Fruit fly (Drosophila melanogaster) whole organism, wandering third instar larva: ENCODE results near the gene CG42832.

ENCODE experiments used
- Abd-B ChIP-seq: fragments of >200 bp; optimal IDR thresholded peaks from 2 replicates; lab custom pipeline; 2017; ENCODE audit warnings: missing biosample characterization, missing genetic modification characterization
- CG32264 ChIP-seq: fragments of 200-800 bp; sonication (Bioruptor generic); optimal IDR thresholded peaks from 2 replicates; lab custom pipeline; 2016; ENCODE audit warnings: missing biosample characterization, missing genetic modification characterization
- CG9705 ChIP-seq: fragments of 200-800 bp; sonication (Bioruptor generic); optimal IDR thresholded peaks from 2 replicates; lab custom pipeline; 2018; ENCODE audit warnings: missing biosample characterization, mild to moderate bottlenecking, missing genetic modification characterization
- CrebA ChIP-seq: fragments of 200-800 bp; sonication (Bioruptor generic); optimal IDR thresholded peaks from 2 replicates; lab custom pipeline; 2016; ENCODE audit warnings: missing biosample characterization, mild to moderate bottlenecking, missing genetic modification characterization, borderline replicate concordance
- Dfd ChIP-seq: fragments of >200 bp; optimal IDR thresholded peaks from 2 replicates; lab custom pipeline; 2017; ENCODE audit warnings: missing biosample characterization, missing genetic modification characterization
- Dif ChIP-seq: fragments of 200-275, 200-300 bp; sonication (Bioruptor generic); optimal IDR thresholded peaks from 2 replicates; lab custom pipeline; 2018; ENCODE audit warnings: missing biosample characterization, missing genetic modification characterization; ENCODE audit not compliant: partially characterized antibody
- GATAd ChIP-seq: sonication (Bioruptor generic); optimal IDR thresholded peaks from 2 replicates; lab custom pipeline; 2016; ENCODE audit warnings: missing biosample characterization, missing genetic modification characterization
- HLH106 ChIP-seq: fragments of 200-800 bp; optimal IDR thresholded peaks from 3 replicates; lab custom pipeline; 2019; ENCODE audit warnings: missing biosample characterization, mild to moderate bottlenecking, missing genetic modification characterization, moderate library complexity
- Hnf4 ChIP-seq: fragments of 200-800 bp; sonication (Bioruptor generic); optimal IDR thresholded peaks from 2 replicates; lab custom pipeline; 2016; ENCODE audit warnings: missing biosample characterization, mild to moderate bottlenecking, missing genetic modification characterization
- Hr78 ChIP-seq: fragments of >200 bp; optimal IDR thresholded peaks from 2 replicates; lab custom pipeline; 2017; ENCODE audit warnings: missing biosample characterization, missing genetic modification characterization
- Hr83 ChIP-seq: fragments of 200-300 bp; sonication (Bioruptor generic); optimal IDR thresholded peaks from 2 replicates; lab custom pipeline; 2016; ENCODE audit warnings: missing biosample characterization, mild to moderate bottlenecking, missing genetic modification characterization, moderate library complexity; ENCODE audit not compliant: poor library complexity, severe bottlenecking
- Jra ChIP-seq: sonication (Bioruptor generic); optimal IDR thresholded peaks from 2 replicates; lab custom pipeline; 2016; ENCODE audit warnings: missing biosample characterization, missing genetic modification characterization
- Mio ChIP-seq: sonication (Bioruptor generic); optimal IDR thresholded peaks from 2 replicates; lab custom pipeline; 2016; ENCODE audit warnings: missing biosample characterization, missing genetic modification characterization
- Myc ChIP-seq: fragments of >200 bp; optimal IDR thresholded peaks from 2 replicates; lab custom pipeline; 2017
- N ChIP-seq: fragments of >200 bp; optimal IDR thresholded peaks from 2 replicates; lab custom pipeline; 2018; ENCODE audit warnings: missing biosample characterization, missing external identifiers, missing genetic modification characterization
- OdsH ChIP-seq: fragments of 200-800 bp; sonication (Bioruptor generic); optimal IDR thresholded peaks from 2 replicates; lab custom pipeline; 2016; ENCODE audit warnings: missing biosample characterization, mild to moderate bottlenecking, missing genetic modification characterization
- Rel ChIP-seq, 2 experiments: fragments of 200-800 bp; sonication (Bioruptor generic) in 1 of 2; optimal IDR thresholded peaks; 2 replicates in 1 of 2; 3 replicates in 1 of 2; lab custom pipeline; 2016 to 2019; ENCODE audit warnings: mild to moderate bottlenecking in 2 of 2, missing biosample characterization in 2 of 2, missing genetic modification characterization in 2 of 2, moderate library complexity in 1 of 2
- Sp1 ChIP-seq: fragments of 200-800 bp; sonication (Bioruptor generic); optimal IDR thresholded peaks from 3 replicates; lab custom pipeline; 2019; ENCODE audit warnings: missing biosample characterization, mild to moderate bottlenecking, missing genetic modification characterization, moderate library complexity
- Vsx2 ChIP-seq: fragments of 200-300, 225-300 bp; sonication (Bioruptor generic); optimal IDR thresholded peaks from 2 replicates; lab custom pipeline; 2018; ENCODE audit warnings: missing biosample characterization, missing genetic modification characterization; ENCODE audit not compliant: partially characterized antibody
- br ChIP-seq: fragments of 200-800 bp; sonication (Bioruptor generic); optimal IDR thresholded peaks from 2 replicates; lab custom pipeline; 2016; ENCODE audit warnings: missing biosample characterization, missing genetic modification characterization
- brk ChIP-seq: fragments of 200-800 bp; sonication (Bioruptor generic); optimal IDR thresholded peaks from 2 replicates; lab custom pipeline; 2016; ENCODE audit warnings: missing biosample characterization, mild to moderate bottlenecking, missing genetic modification characterization
- dl ChIP-seq, 2 experiments: fragments of 175-275, 200-275 bp in 1 of 2; fragments of 200-275 bp in 1 of 2; sonication (Bioruptor generic); optimal IDR thresholded peaks; lab custom pipeline; 2018; ENCODE audit warnings: mild to moderate bottlenecking in 2 of 2, missing biosample characterization in 2 of 2, missing genetic modification characterization in 2 of 2, moderate library complexity in 2 of 2; ENCODE audit not compliant: partially characterized antibody in 2 of 2, insufficient read depth in 1 of 2
- dmrt93B ChIP-seq: fragments of 200-800 bp; sonication (Bioruptor generic); optimal IDR thresholded peaks from 2 replicates; lab custom pipeline; 2018; ENCODE audit warnings: missing biosample characterization, mild to moderate bottlenecking, missing genetic modification characterization
- dsf ChIP-seq: sonication (Bioruptor generic); optimal IDR thresholded peaks from 2 replicates; lab custom pipeline; 2016; ENCODE audit warnings: missing biosample characterization, missing genetic modification characterization, borderline replicate concordance
- ey ChIP-seq: fragments of 200-800 bp; sonication (Bioruptor generic); optimal IDR thresholded peaks from 2 replicates; lab custom pipeline; 2016; ENCODE audit warnings: missing biosample characterization, missing genetic modification characterization
- foxo ChIP-seq, 2 experiments: fragments of 200-800 bp; sonication (Bioruptor generic); optimal IDR thresholded peaks; 2 replicates in 1 of 2; 3 replicates in 1 of 2; lab custom pipeline; 2016 to 2017; ENCODE audit warnings: missing biosample characterization in 2 of 2, missing genetic modification characterization in 2 of 2
- fru ChIP-seq: fragments of 200-800 bp; sonication (Bioruptor generic); optimal IDR thresholded peaks from 3 replicates; lab custom pipeline; 2016; ENCODE audit warnings: missing biosample characterization, mild to moderate bottlenecking, missing genetic modification characterization
- h ChIP-seq: fragments of 200-800 bp; sonication (Bioruptor generic); optimal IDR thresholded peaks from 3 replicates; lab custom pipeline; 2016; ENCODE audit warnings: missing biosample characterization, mild to moderate bottlenecking, missing genetic modification characterization
- jim ChIP-seq: fragments of 175-275, 200-325 bp; sonication (Bioruptor generic); optimal IDR thresholded peaks from 2 replicates; lab custom pipeline; 2016; ENCODE audit warnings: missing biosample characterization, mild to moderate bottlenecking, missing genetic modification characterization
- lola ChIP-seq: fragments of >200 bp; optimal IDR thresholded peaks from 2 replicates; lab custom pipeline; 2017; ENCODE audit warnings: missing biosample characterization, missing genetic modification characterization
- pan ChIP-seq: fragments of >200 bp; optimal IDR thresholded peaks from 2 replicates; lab custom pipeline; 2017
- psq ChIP-seq: fragments of 200-800 bp; sonication (Bioruptor generic); optimal IDR thresholded peaks from 3 replicates; lab custom pipeline; 2017; ENCODE audit warnings: missing biosample characterization, mild to moderate bottlenecking, missing genetic modification characterization, moderate library complexity
- rgr ChIP-seq: fragments of 200-800 bp; sonication (Bioruptor generic); optimal IDR thresholded peaks from 3 replicates; lab custom pipeline; 2016; ENCODE audit warnings: missing biosample characterization, mild to moderate bottlenecking, missing genetic modification characterization
- sage ChIP-seq: fragments of 200-800 bp; sonication (Bioruptor generic); optimal IDR thresholded peaks from 2 replicates; lab custom pipeline; 2016; ENCODE audit warnings: missing biosample characterization, mild to moderate bottlenecking, missing genetic modification characterization
- sv ChIP-seq: fragments of 200-800 bp; sonication (Bioruptor generic); optimal IDR thresholded peaks from 3 replicates; lab custom pipeline; 2016; ENCODE audit warnings: missing biosample characterization, missing genetic modification characterization
- tai ChIP-seq: sonication (Bioruptor generic); optimal IDR thresholded peaks from 2 replicates; lab custom pipeline; 2016; ENCODE audit warnings: missing biosample characterization, missing genetic modification characterization
- usp ChIP-seq: fragments of >200 bp; optimal IDR thresholded peaks from 2 replicates; lab custom pipeline; 2017; ENCODE audit warnings: missing biosample characterization, missing genetic modification characterization
- woc ChIP-seq: sonication (Bioruptor generic); optimal IDR thresholded peaks from 2 replicates; lab custom pipeline; 2016; ENCODE audit warnings: missing biosample characterization, mild to moderate bottlenecking, missing genetic modification characterization

CG42832 gene

DNA sequence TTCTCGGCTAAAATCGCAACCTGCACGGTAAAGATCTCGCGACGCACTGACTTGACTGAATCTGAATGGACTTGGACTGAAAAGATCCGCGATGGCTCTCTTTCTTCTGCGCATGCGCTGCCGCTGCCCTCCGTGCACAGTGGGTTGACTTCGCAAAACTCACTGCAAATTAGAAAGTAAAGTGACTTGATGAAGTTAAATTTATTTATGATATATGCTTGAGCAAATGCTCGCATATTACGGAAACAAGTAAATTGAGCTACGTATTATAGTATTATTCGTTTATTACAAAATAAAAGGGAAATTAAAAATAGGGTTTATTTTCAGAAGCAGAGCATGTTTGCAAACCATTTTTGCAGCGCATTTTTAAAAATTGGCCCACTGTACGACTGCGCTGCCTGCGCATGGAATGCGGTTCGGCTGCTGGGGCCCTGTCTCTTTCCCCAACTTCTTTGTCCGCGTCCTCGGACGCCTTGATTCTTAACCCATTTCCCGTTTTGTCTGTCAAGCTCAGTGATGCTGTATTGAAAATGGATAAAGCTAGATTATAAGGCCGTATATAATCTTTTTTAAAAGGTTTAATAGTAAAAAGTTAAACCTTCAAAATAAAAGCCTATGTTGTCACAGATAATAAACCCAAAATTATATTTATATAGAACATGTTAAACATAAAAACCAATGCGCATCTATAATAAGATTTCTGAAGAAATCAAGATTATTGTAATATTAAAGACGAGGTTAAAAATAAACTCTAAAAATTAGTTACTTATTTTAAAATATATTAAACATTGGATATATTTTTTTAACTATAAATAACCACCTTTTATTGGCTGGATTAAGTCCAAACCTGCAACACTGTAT, 22.0 kb upstream of the CG42832 start, which contains the start of gene rt:
rt (minus strand) TSS at position 51 of the 861 bp plus-strand sequence.
- no peak for TF ChIP-seq dsf (GFP tag; lab: Kevin White, UChicago)
- no peak for TF ChIP-seq Jra (GFP tag; lab: Kevin White, UChicago)
- no peak for TF ChIP-seq lola (GFP tag; lab: Kevin White, UChicago)
- no peak for TF ChIP-seq CrebA (GFP tag; lab: Kevin White, UChicago)
- TF ChIP-seq Rel (GFP tag; optimal IDR thresholded peaks at IDR 0.05; lab: Kevin White, UChicago), result no peak
- peak; percentile 31 for TF ChIP-seq Rel (tag; optimal IDR thresholded peaks at IDR 0.05; lab: Kevin White, UChicago)
- peak; percentile 75 for TF ChIP-seq Sp1
- TF ChIP-seq Hr78 (GFP tag; lab: Kevin White, UChicago), result no peak
- TF ChIP-seq GATAd (GFP tag; lab: Kevin White, UChicago), result no peak
- no peak for TF ChIP-seq jim (GFP tag; lab: Kevin White, UChicago)
- peak; percentile 6 for TF ChIP-seq Hnf4 (GFP tag; lab: Kevin White, UChicago)
- peak in 1 of 2 experiments; percentile 76 for TF ChIP-seq foxo (GFP tag; optimal IDR thresholded peaks at IDR 0.05; lab: Kevin White, UChicago)
- TF ChIP-seq rgr (GFP tag; lab: Kevin White, UChicago), result peak; percentile 68
- no peak for TF ChIP-seq Dfd (GFP tag; lab: Kevin White, UChicago)
- peak; percentile 15 for TF ChIP-seq sv
- TF ChIP-seq CG9705 (GFP tag; lab: Kevin White, UChicago), result peak; percentile 62
- peak; percentile 70 for TF ChIP-seq ey (GFP tag; lab: Kevin White, UChicago)
- TF ChIP-seq psq (GFP tag; lab: Kevin White, UChicago), result peak; percentile 38
- TF ChIP-seq usp (GFP tag; lab: Kevin White, UChicago), result no peak
- peak; percentile 56 for TF ChIP-seq dmrt93B (GFP tag; lab: Kevin White, UChicago)
- no peak for TF ChIP-seq Mio (GFP tag; lab: Kevin White, UChicago)
- TF ChIP-seq HLH106 (tag; lab: Kevin White, UChicago), result peak; percentile 76
- no peak for TF ChIP-seq CG32264 (GFP tag; lab: Kevin White, UChicago)
- peak; percentile 61 for TF ChIP-seq tai
- TF ChIP-seq OdsH, result peak; percentile 39
- TF ChIP-seq sage (GFP tag; lab: Kevin White, UChicago), result peak; percentile 26
- TF ChIP-seq Abd-B (GFP tag; lab: Kevin White, UChicago), result no peak
- TF ChIP-seq pan, result no peak
- no peak for TF ChIP-seq N (GFP tag; lab: Kevin White, UChicago)
- peak; percentile 74 for TF ChIP-seq fru (GFP tag; lab: Kevin White, UChicago)
- TF ChIP-seq woc (GFP tag; lab: Kevin White, UChicago), result peak; percentile 89
- TF ChIP-seq brk (GFP tag; lab: Kevin White, UChicago), result no peak
- TF ChIP-seq Hr83 (GFP tag; lab: Kevin White, UChicago), result no peak
- no peak for TF ChIP-seq Vsx2 (GFP tag; lab: Kevin White, UChicago)
- TF ChIP-seq dl (GFP tag; optimal IDR thresholded peaks at IDR 0.05; lab: Kevin White, UChicago; ENCODE audit: insufficient read depth in 1 of 2, partially characterized antibody in 2 of 2), result no peak
- TF ChIP-seq h, result peak; percentile 74
- peak; percentile 68 for TF ChIP-seq br
- peak; percentile 74 for TF ChIP-seq Myc
- TF ChIP-seq Dif, result no peak

DNA sequence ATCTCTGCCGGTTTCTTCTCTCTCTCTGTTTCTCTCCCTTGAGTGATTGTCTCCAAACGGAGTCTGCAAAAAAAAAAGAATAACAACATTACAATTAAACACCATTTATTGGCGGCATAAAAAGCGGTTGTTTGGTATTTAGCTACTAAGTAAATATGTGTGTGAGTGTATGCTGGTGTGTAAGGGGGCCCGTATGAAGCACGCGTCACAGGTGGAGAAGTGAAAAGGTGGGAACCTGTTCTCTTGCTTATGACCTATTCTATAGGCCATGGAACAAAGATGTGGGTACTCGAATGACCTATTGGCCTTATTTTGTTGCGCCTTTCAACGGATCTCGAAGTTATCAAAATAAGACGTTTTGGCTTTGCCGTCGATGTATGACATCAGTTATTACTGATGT, 21.3 kb upstream of the CG42832 start:
- TF ChIP-seq lola (GFP tag; lab: Kevin White, UChicago), result no peak
- TF ChIP-seq rgr (GFP tag; lab: Kevin White, UChicago), result no peak
- no peak for TF ChIP-seq tai
- TF ChIP-seq HLH106 (tag; lab: Kevin White, UChicago), result no peak
- no peak for TF ChIP-seq Jra (GFP tag; lab: Kevin White, UChicago)
- TF ChIP-seq h, result no peak
- no peak for TF ChIP-seq CG9705 (GFP tag; lab: Kevin White, UChicago)
- TF ChIP-seq Myc, result no peak
- no peak for TF ChIP-seq br
- no peak for TF ChIP-seq pan
- no peak for TF ChIP-seq sv
- no peak for TF ChIP-seq woc (GFP tag; lab: Kevin White, UChicago)
- TF ChIP-seq Mio (GFP tag; lab: Kevin White, UChicago), result no peak
- TF ChIP-seq brk (GFP tag; lab: Kevin White, UChicago), result no peak
- TF ChIP-seq N (GFP tag; lab: Kevin White, UChicago), result no peak
- no peak for TF ChIP-seq Hr78 (GFP tag; lab: Kevin White, UChicago)
- TF ChIP-seq dsf (GFP tag; lab: Kevin White, UChicago), result no peak
- no peak for TF ChIP-seq Dif
- TF ChIP-seq foxo (GFP tag; optimal IDR thresholded peaks at IDR 0.05; lab: Kevin White, UChicago), result no peak
